Worm (Caenorhabditis elegans): Measurements from ENCODE around the gene srh-272.

DNA sequence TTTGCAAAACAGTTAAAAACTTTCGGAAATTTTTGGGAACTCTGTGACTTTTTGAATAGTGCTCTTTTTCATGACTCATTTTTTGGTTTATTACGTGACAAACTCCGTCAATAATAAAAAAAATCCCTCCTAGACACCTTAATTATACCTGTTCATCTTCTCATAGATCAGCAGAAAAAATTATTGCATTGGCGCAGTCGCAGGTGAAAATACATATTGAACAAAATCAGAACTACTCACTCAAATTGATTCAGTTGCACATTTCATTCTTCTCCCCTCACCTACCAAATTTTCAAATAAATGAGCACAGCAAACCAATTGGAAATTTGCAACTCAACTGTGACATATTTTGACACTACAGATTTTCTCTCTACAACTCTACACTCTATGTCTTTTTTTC, 29.8 kb downstream of the srh-272 start, which contains the start of gene srh-127:
- TF ChIP-seq mep-1 (tag; optimal IDR thresholded peaks at IDR 0.05) (no peak), aly-2 (tag; optimal IDR thresholded peaks at IDR 0.05) (no peak), nhr-237 (tag; optimal IDR thresholded peaks at IDR 0.05) (no peak), unc-62 (GFP tag; optimal IDR thresholded peaks at IDR 0.05) (no peak)
